Fruit fly (Drosophila melanogaster) whole organism, embryonic: ENCODE results near the gene CG32267.

Source experiments
- ATbp ChIP-seq: fragments of 200-800 bp; sonication (Bioruptor generic); optimal IDR thresholded peaks from 2 replicates; lab custom pipeline; 2017; ENCODE audit warnings: missing biosample characterization, mild to moderate bottlenecking, missing genetic modification characterization, missing genetic modification reagents
- Asciz ChIP-seq: fragments of 200-800 bp; sonication (Bioruptor generic); optimal IDR thresholded peaks from 2 replicates; lab custom pipeline; 2017; ENCODE audit warnings: missing biosample characterization, mild to moderate bottlenecking, missing genetic modification characterization, missing genetic modification reagents
- Atf3 ChIP-seq: fragments of 200-800 bp; sonication (Bioruptor generic); optimal IDR thresholded peaks from 3 replicates; lab custom pipeline; 2016; ENCODE audit warnings: missing biosample characterization, missing genetic modification characterization
- CG10209 ChIP-seq: fragments of 200-800 bp; sonication (Bioruptor generic); optimal IDR thresholded peaks from 3 replicates; lab custom pipeline; 2017; ENCODE audit warnings: missing biosample characterization, mild to moderate bottlenecking, missing genetic modification characterization, missing genetic modification reagents
- CG10274 ChIP-seq: fragments of 200-800 bp; sonication (Bioruptor generic); optimal IDR thresholded peaks from 3 replicates; lab custom pipeline; 2017; ENCODE audit warnings: missing biosample characterization, mild to moderate bottlenecking, missing genetic modification characterization
- CG11560 ChIP-seq: fragments of 200-800 bp; sonication (Bioruptor generic); IDR thresholded peaks from 3 replicates; pipeline ENCODE4 v1.3.6; 2022; ENCODE audit warnings: missing biosample characterization, missing genetic modification characterization
- CG13123 ChIP-seq: fragments of 200-800 bp; sonication (Bioruptor generic); optimal IDR thresholded peaks from 2 replicates; lab custom pipeline; 2016; ENCODE audit warnings: missing biosample characterization, missing genetic modification characterization
- CG13287 ChIP-seq: fragments of 200-800 bp; sonication (Bioruptor generic); IDR thresholded peaks from 2 replicates; pipeline ENCODE4 v1.3.6; 2022; ENCODE audit warnings: missing biosample characterization, missing genetic modification characterization; ENCODE audit not compliant: partially characterized antibody
- CG13775 ChIP-seq: fragments of 200-800 bp; sonication (Bioruptor generic); optimal IDR thresholded peaks from 3 replicates; lab custom pipeline; 2017; ENCODE audit warnings: missing biosample characterization, mild to moderate bottlenecking, missing genetic modification characterization
- CG15269 ChIP-seq: fragments of 200-800 bp; sonication (Bioruptor generic); optimal IDR thresholded peaks from 2 replicates; lab custom pipeline; 2018; ENCODE audit warnings: missing biosample characterization, mild to moderate bottlenecking, missing genetic modification characterization, moderate library complexity
- CG1603 ChIP-seq: fragments of 200-800 bp; sonication (Bioruptor generic); optimal IDR thresholded peaks from 2 replicates; lab custom pipeline; 2019; ENCODE audit warnings: missing biosample characterization, mild to moderate bottlenecking, missing genetic modification characterization, moderate library complexity
- CG17385 ChIP-seq: fragments of 200-800 bp; sonication (Bioruptor generic); optimal IDR thresholded peaks from 3 replicates; lab custom pipeline; 2018; ENCODE audit warnings: missing biosample characterization, mild to moderate bottlenecking, missing genetic modification characterization
- CG17612 ChIP-seq: fragments of 200-800 bp; sonication (Bioruptor generic); IDR thresholded peaks from 2 replicates; pipeline ENCODE4 v1.3.6; 2022; ENCODE audit warnings: missing biosample characterization, missing genetic modification characterization
- CG17829 ChIP-seq: fragments of 200-800 bp; optimal IDR thresholded peaks from 2 replicates; lab custom pipeline; 2019; ENCODE audit warnings: missing biosample characterization, mild to moderate bottlenecking, missing genetic modification characterization, moderate library complexity
- CG2120 ChIP-seq: fragments of 200-800 bp; sonication (Bioruptor generic); optimal IDR thresholded peaks from 3 replicates; lab custom pipeline; 2016; ENCODE audit warnings: missing biosample characterization, missing genetic modification characterization
- CG2712 ChIP-seq: fragments of 200-800 bp; optimal IDR thresholded peaks from 3 replicates; lab custom pipeline; 2019; ENCODE audit warnings: missing biosample characterization, mild to moderate bottlenecking, missing genetic modification characterization, moderate library complexity
- CG2889 ChIP-seq: fragments of 200-800 bp; sonication (Bioruptor generic); IDR thresholded peaks from 3 replicates; pipeline ENCODE4 v1.3.6; 2022; ENCODE audit warnings: missing biosample characterization, missing genetic modification characterization
- CG3065 ChIP-seq: fragments of 200-800 bp; sonication (Bioruptor generic); optimal IDR thresholded peaks from 2 replicates; lab custom pipeline; 2016; ENCODE audit warnings: missing biosample characterization, missing genetic modification characterization
- CG34376 ChIP-seq: fragments of 200-800 bp; sonication (Bioruptor generic); optimal IDR thresholded peaks from 2 replicates; lab custom pipeline; 2018; ENCODE audit warnings: missing biosample characterization, mild to moderate bottlenecking, missing genetic modification characterization
- CG43689 ChIP-seq: fragments of 200-800 bp; sonication (Bioruptor generic); IDR thresholded peaks from 2 replicates; pipeline ENCODE4 v1.3.6; 2022; ENCODE audit warnings: missing biosample characterization, missing genetic modification characterization
- CG4404 ChIP-seq: fragments of 200-800 bp; sonication (Bioruptor generic); IDR thresholded peaks from 2 replicates; pipeline ENCODE4 v1.3.6; 2022; ENCODE audit warnings: missing biosample characterization, missing genetic modification characterization
- CG7357 ChIP-seq: fragments of 200-800 bp; sonication (Bioruptor generic); IDR thresholded peaks from 3 replicates; pipeline ENCODE4 v1.3.6; 2022; ENCODE audit warnings: missing biosample characterization, missing genetic modification characterization
- CG7786 ChIP-seq: fragments of 200-800 bp; sonication (Bioruptor generic); optimal IDR thresholded peaks from 2 replicates; lab custom pipeline; 2016; ENCODE audit warnings: missing biosample characterization, missing genetic modification characterization
- CG8359 ChIP-seq: fragments of 200-800 bp; sonication (Bioruptor generic); optimal IDR thresholded peaks from 2 replicates; lab custom pipeline; 2017; ENCODE audit warnings: missing biosample characterization, mild to moderate bottlenecking, missing genetic modification characterization, borderline replicate concordance
- CkIIα-i1 ChIP-seq: fragments of 200-800 bp; sonication (Bioruptor generic); IDR thresholded peaks from 2 replicates; pipeline ENCODE4 v1.3.6; 2022; ENCODE audit warnings: missing biosample characterization, missing genetic modification characterization
- CrebB ChIP-seq: fragments of 200-800 bp; sonication (Bioruptor generic); optimal IDR thresholded peaks from 3 replicates; lab custom pipeline; 2018; ENCODE audit warnings: missing biosample characterization, mild to moderate bottlenecking, missing genetic modification characterization
- D19B ChIP-seq: fragments of 200-800 bp; sonication (Bioruptor generic); optimal IDR thresholded peaks from 2 replicates; lab custom pipeline; 2017; ENCODE audit warnings: missing biosample characterization, mild to moderate bottlenecking, missing genetic modification characterization
- Drgx ChIP-seq: fragments of 200-800 bp; sonication (Bioruptor generic); IDR thresholded peaks from 2 replicates; pipeline ENCODE4 v1.3.6; 2022; ENCODE audit warnings: missing biosample characterization, missing genetic modification characterization
- Gug ChIP-seq: fragments of 200-800 bp; sonication (Bioruptor generic); IDR thresholded peaks from 4 replicates; pipeline ENCODE4 v1.3.6; 2022; ENCODE audit warnings: missing biosample characterization, missing genetic modification characterization
- HLH3B ChIP-seq: fragments of 200-800 bp; sonication (Bioruptor generic); IDR thresholded peaks from 2 replicates; pipeline ENCODE4 v1.3.6; 2022; ENCODE audit warnings: missing biosample characterization, missing genetic modification characterization
- Hmx ChIP-seq: fragments of 200-800 bp; sonication (Bioruptor generic); optimal IDR thresholded peaks from 2 replicates; lab custom pipeline; 2016; ENCODE audit warnings: missing biosample characterization, missing genetic modification characterization
- Lim3 ChIP-seq: fragments of 200-800 bp; sonication (Bioruptor generic); IDR thresholded peaks from 2 replicates; pipeline ENCODE4 v1.3.6; 2022; ENCODE audit warnings: missing biosample characterization, missing genetic modification characterization
- MBD-R2 ChIP-seq: fragments of 200-800 bp; sonication (Bioruptor generic); IDR thresholded peaks from 2 replicates; pipeline ENCODE4 v1.3.6; 2022; ENCODE audit warnings: missing biosample characterization, missing genetic modification characterization
- Oli ChIP-seq: fragments of 200-800 bp; sonication (Bioruptor generic); optimal IDR thresholded peaks from 2 replicates; lab custom pipeline; 2018; ENCODE audit warnings: missing biosample characterization, mild to moderate bottlenecking, missing genetic modification characterization, moderate library complexity
- chif ChIP-seq, 2 experiments: fragments of 200-800 bp; sonication (Bioruptor generic); optimal IDR thresholded peaks; 3 replicates each; lab custom pipeline; 2016; ENCODE audit warnings: missing biosample characterization in 2 of 2, missing genetic modification characterization in 2 of 2
- corto ChIP-seq: fragments of 200-800 bp; sonication (Bioruptor generic); optimal IDR thresholded peaks from 2 replicates; lab custom pipeline; 2016; ENCODE audit warnings: missing biosample characterization, mild to moderate bottlenecking, missing genetic modification characterization, moderate library complexity
- danr ChIP-seq: fragments of 200-800 bp; sonication (Bioruptor generic); IDR thresholded peaks from 2 replicates; pipeline ENCODE4 v1.3.6; 2022; ENCODE audit warnings: missing biosample characterization, missing genetic modification characterization
- dimm ChIP-seq: fragments of 200-800 bp; sonication (Bioruptor generic); IDR thresholded peaks from 2 replicates; pipeline ENCODE4 v1.3.6; 2022; ENCODE audit warnings: missing biosample characterization, missing genetic modification characterization
- ems ChIP-seq: fragments of 200-800 bp; sonication (Bioruptor generic); optimal IDR thresholded peaks from 3 replicates; lab custom pipeline; 2016; ENCODE audit warnings: missing biosample characterization, missing genetic modification characterization
- esg ChIP-seq: fragments of 200-800 bp; sonication (Bioruptor generic); conservative IDR thresholded peaks from 2 replicates; pipeline ENCODE4 v1.3.6; 2022; ENCODE audit warnings: missing biosample characterization, missing genetic modification characterization
- fu2 ChIP-seq: fragments of 200-800 bp; sonication (Bioruptor generic); optimal IDR thresholded peaks from 2 replicates; lab custom pipeline; 2016; ENCODE audit warnings: missing biosample characterization, missing genetic modification characterization
- hth ChIP-seq: fragments of >200 bp; optimal IDR thresholded peaks from 2 replicates; lab custom pipeline; 2017; ENCODE audit warnings: inconsistent platforms
- insv ChIP-seq, 2 experiments: fragments of 200-800 bp; sonication (Bioruptor generic); optimal IDR thresholded peaks; 3 replicates each; lab custom pipeline; 2016 to 2018; ENCODE audit warnings: missing biosample characterization in 2 of 2, missing genetic modification characterization in 2 of 2
- nmo ChIP-seq: fragments of 200-800 bp; sonication (Bioruptor generic); optimal IDR thresholded peaks from 2 replicates; lab custom pipeline; 2018; ENCODE audit warnings: missing biosample characterization, mild to moderate bottlenecking, missing genetic modification characterization, moderate library complexity
- p53 ChIP-seq: fragments of 200-800 bp; sonication (Bioruptor generic); optimal IDR thresholded peaks from 2 replicates; lab custom pipeline; 2016; ENCODE audit warnings: missing biosample characterization, missing genetic modification characterization
- sens ChIP-seq: fragments of 200-800 bp; sonication (Bioruptor generic); peaks from one replicate; lab custom pipeline; 2016; ENCODE audit warnings: missing biosample characterization, missing genetic modification characterization
- seq ChIP-seq: fragments of 200-800 bp; sonication (Bioruptor generic); IDR thresholded peaks from 2 replicates; pipeline ENCODE4 v1.3.6; 2022; ENCODE audit warnings: missing biosample characterization, missing genetic modification characterization
- slou ChIP-seq: fragments of 200-800 bp; sonication (Bioruptor generic); optimal IDR thresholded peaks from 3 replicates; lab custom pipeline; 2016; ENCODE audit warnings: missing biosample characterization, missing genetic modification characterization
- slp2 ChIP-seq: fragments of 200-800 bp; sonication (Bioruptor generic); optimal IDR thresholded peaks from 2 replicates; lab custom pipeline; 2016; ENCODE audit warnings: missing biosample characterization, missing genetic modification characterization
- stc ChIP-seq: fragments of 200-800 bp; sonication (Bioruptor generic); IDR thresholded peaks from 2 replicates; pipeline ENCODE4 v1.3.6; 2022; ENCODE audit warnings: missing biosample characterization, missing genetic modification characterization
- trem ChIP-seq: fragments of 200-800 bp; optimal IDR thresholded peaks from 3 replicates; lab custom pipeline; 2019; ENCODE audit warnings: missing biosample characterization, mild to moderate bottlenecking, missing genetic modification characterization, moderate library complexity
- vvl ChIP-seq: fragments of 200-800 bp; sonication (Bioruptor generic); IDR thresholded peaks from 2 replicates; pipeline ENCODE4 v1.3.6; 2022; ENCODE audit warnings: missing biosample characterization, missing genetic modification characterization

The CG32267 gene

dm6 chr3L:3438473-3438872 lies 33.4 kb downstream of the CG32267 start (continued):
- TF ChIP-seq CG7357 (GFP tag; lab: Robert Waterston, UW), result no peak
- TF ChIP-seq CG43689, result no peak
- TF ChIP-seq CG34376 (GFP tag; lab: Kevin White, UChicago), result no peak
- TF ChIP-seq CG11560 (tag; lab: Robert Waterston, UW), result no peak
- TF ChIP-seq D19B, result no peak
- TF ChIP-seq HLH3B, result peak; percentile 75
- peak; percentile 56 for TF ChIP-seq CG2120
- TF ChIP-seq CG10274 (GFP tag; lab: Kevin White, UChicago), result no peak
- TF ChIP-seq slp2, result peak; percentile 39
- peak; percentile 14 for TF ChIP-seq CG3065
- no peak for TF ChIP-seq CG13287
- TF ChIP-seq CG8359 (GFP tag; lab: Kevin White, UChicago), result no peak
- TF ChIP-seq CG17829 (tag; lab: Kevin White, UChicago), result peak; percentile 85
- peak; percentile 22 for TF ChIP-seq Atf3
- peak; percentile 97 for TF ChIP-seq sens
- TF ChIP-seq chif (GFP tag; optimal IDR thresholded peaks at IDR 0.05; lab: Kevin White, UChicago), result peak; percentile 60 to 70
- peak; percentile 60 for TF ChIP-seq CG10209 (GFP tag; lab: Kevin White, UChicago)
- peak; percentile 59 for TF ChIP-seq CG4404 (GFP tag; lab: Robert Waterston, UW)
- no peak for TF ChIP-seq hth (lab: Kevin White, UChicago)
- no peak for TF ChIP-seq Gug
- TF ChIP-seq stc (GFP tag; lab: Robert Waterston, UW), result 0 out of 2 replicates have a peak, but pooled peaks have one; percentile 37
- no peak for TF ChIP-seq dimm (GFP tag; lab: Robert Waterston, UW)
- TF ChIP-seq trem (tag; lab: Kevin White, UChicago), result peak; percentile 72
- no peak for TF ChIP-seq seq
- no peak for TF ChIP-seq p53
- TF ChIP-seq MBD-R2 (GFP tag; lab: Robert Waterston, UW), result peak; percentile 11; the same call in 1 of the 2 replicates
- peak; percentile 49 for TF ChIP-seq Asciz (GFP tag; lab: Kevin White, UChicago)
- no peak for TF ChIP-seq CkIIα-i1 (GFP tag; lab: Robert Waterston, UW)
- TF ChIP-seq slou (GFP tag; lab: Kevin White, UChicago), result peak; percentile 9
- TF ChIP-seq ems (GFP tag; lab: Kevin White, UChicago), result peak; percentile 18
- TF ChIP-seq CG2889 (GFP tag; lab: Robert Waterston, UW), result peak; percentile 47; the same call in 1 of the 3 replicates
- TF ChIP-seq vvl (GFP tag; lab: Robert Waterston, UW), result peak; percentile 71; the same call in 1 of the 2 replicates
- no peak for TF ChIP-seq corto (GFP tag; lab: Kevin White, UChicago)
- peak; percentile 59 for TF ChIP-seq ATbp (GFP tag; lab: Kevin White, UChicago)
- TF ChIP-seq Oli (tag; lab: Kevin White, UChicago), result peak; percentile 79
- no peak for TF ChIP-seq Lim3
- peak; percentile 65 for TF ChIP-seq CG13775
- TF ChIP-seq fu2 (GFP tag; lab: Kevin White, UChicago), result no peak
- peak; percentile 7 for TF ChIP-seq CG13123
- TF ChIP-seq Drgx (GFP tag; lab: Robert Waterston, UW), result no peak
- TF ChIP-seq CG7786 (GFP tag; lab: Kevin White, UChicago), result peak; percentile 10
- no peak for TF ChIP-seq insv (GFP tag; optimal IDR thresholded peaks at IDR 0.05; lab: Kevin White, UChicago)
- no peak for TF ChIP-seq CG17612 (GFP tag; lab: Robert Waterston, UW)
- peak; percentile 78 for TF ChIP-seq nmo (GFP tag; lab: Kevin White, UChicago)
- TF ChIP-seq CG1603 (tag; lab: Kevin White, UChicago), result no peak
- TF ChIP-seq CrebB (tag; lab: Kevin White, UChicago), result peak; percentile 10
- peak; percentile 50; the same call in 1 of the 2 replicates for TF ChIP-seq esg
- TF ChIP-seq CG15269 (tag; lab: Kevin White, UChicago), result peak; percentile 63
- peak; percentile 69 for TF ChIP-seq CG17385
- no peak for TF ChIP-seq Hmx (GFP tag; lab: Kevin White, UChicago)
- peak; percentile 91 for TF ChIP-seq CG2712
- TF ChIP-seq danr (GFP tag; lab: Robert Waterston, UW), result no peak
